Worm (Caenorhabditis elegans) whole organism, early embryonic: ENCODE data around the gene cec-3.
"Not testable (repeated sequence)": the region's sequence is repeated elsewhere in the genome, so short reads cannot be mapped to it uniquely, and the experiment has no call there.

Source experiments
- F13C5.2 ChIP-seq: sonication (generic microtip); optimal IDR thresholded peaks from 2 replicates; lab custom pipeline; 2017; ENCODE audit warnings: mild to moderate bottlenecking, missing genetic modification characterization, inconsistent platforms, missing compliant biosample characterization
- ama-1 ChIP-seq: fragments of 150-350 bp; optimal IDR thresholded peaks from 2 replicates; lab custom pipeline; 2014
- ceh-36 ChIP-seq: sonication (generic microtip); optimal IDR thresholded peaks from 2 replicates; lab custom pipeline; 2016; ENCODE audit warnings: missing genetic modification characterization, inconsistent platforms, missing compliant biosample characterization
- hmg-4 ChIP-seq: fragments of 200-800 bp; sonication (Bioruptor generic); optimal IDR thresholded peaks from 2 replicates; lab custom pipeline; 2018; ENCODE audit warnings: mild to moderate bottlenecking, missing genetic modification characterization, missing compliant biosample characterization
- scrt-1 ChIP-seq: fragments of 200-800 bp; sonication (Bioruptor generic); IDR thresholded peaks from 2 replicates; pipeline ENCODE4 v1.3.6; 2022; ENCODE audit warnings: missing genetic modification characterization, missing compliant biosample characterization
- sea-1 ChIP-seq: fragments of 200-800 bp; sonication (Bioruptor generic); conservative IDR thresholded peaks from 2 replicates; pipeline ENCODE4 v1.3.6; 2022; ENCODE audit warnings: missing genetic modification characterization, missing compliant biosample characterization
- tbx-11 ChIP-seq: fragments of 200-800 bp; sonication (Bioruptor generic); IDR thresholded peaks from 2 replicates; pipeline ENCODE4 v1.3.6; 2022; ENCODE audit warnings: missing genetic modification characterization, missing compliant biosample characterization
- tra-4 ChIP-seq: sonication (generic microtip); optimal IDR thresholded peaks from 2 replicates; lab custom pipeline; 2017; ENCODE audit warnings: missing genetic modification characterization, missing compliant biosample characterization

DNA sequence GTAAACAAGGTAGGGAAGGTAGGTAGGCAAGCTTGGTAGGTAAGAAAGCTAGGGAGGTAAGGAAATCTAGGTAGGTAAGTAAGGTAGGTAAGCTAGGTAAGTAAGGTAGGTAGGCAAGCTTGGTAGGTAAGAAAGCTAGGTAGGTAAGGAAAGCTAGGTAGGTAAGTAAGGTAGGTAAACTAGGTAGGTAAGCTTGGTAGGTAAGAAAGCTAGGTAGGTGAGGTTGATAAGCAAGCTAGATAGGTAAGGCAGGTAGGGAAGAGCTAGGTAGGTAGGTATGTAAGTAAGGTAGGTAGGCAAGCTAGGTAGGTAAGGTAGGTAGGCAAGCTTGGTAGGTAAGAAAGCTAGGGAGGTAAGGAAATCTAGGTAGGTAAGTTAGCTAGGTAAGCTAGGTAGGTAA lies 25.8 kb upstream of the cec-3 start:
- TF ChIP-seq sea-1 (GFP tag; lab: Robert Waterston, UW) (0 out of 2 replicates have a peak, but pooled peaks have one; percentile 43), tbx-11 (GFP tag; lab: Robert Waterston, UW) (peak; percentile 64)
- not testable (repeated sequence) for TF ChIP-seq hmg-4 (GFP tag; lab: Kevin White, UChicago); ama-1 (lab: Kevin White, UChicago); tra-4 (tag; lab: Kevin White, UChicago); ceh-36 (tag; lab: Kevin White, UChicago); scrt-1; F13C5.2
